Worm (Caenorhabditis elegans) whole organism, L3 larva: ENCODE data around the gene K01B6.4.

Source experiments
- R02D3.7 ChIP-seq: fragments of 150-350 bp; optimal IDR thresholded peaks from 2 replicates; lab custom pipeline; 2014; ENCODE audit warnings: missing biosample characterization, missing genetic modification characterization
- ama-1 ChIP-seq: fragments of 150-350 bp; optimal IDR thresholded peaks from 2 replicates; lab custom pipeline; 2018
- lin-39 ChIP-seq: fragments of 150-350 bp; optimal IDR thresholded peaks from 2 replicates; lab custom pipeline; 2018; ENCODE audit warnings: missing biosample characterization, missing genetic modification reagents, missing genetic modification characterization
- mdl-1 ChIP-seq: fragments of 150-350 bp; optimal IDR thresholded peaks from 2 replicates; lab custom pipeline; 2014; ENCODE audit warnings: missing biosample characterization, missing genetic modification characterization
- nhr-237 ChIP-seq: fragments of 150-350 bp; optimal IDR thresholded peaks from 2 replicates; lab custom pipeline; 2014; ENCODE audit warnings: missing biosample characterization, missing genetic modification characterization
- nhr-28 ChIP-seq: fragments of 150-350 bp; optimal IDR thresholded peaks from 2 replicates; lab custom pipeline; 2014; ENCODE audit warnings: missing biosample characterization, missing genetic modification characterization
- nhr-43 ChIP-seq: sonication (generic microtip); optimal IDR thresholded peaks from 2 replicates; lab custom pipeline; 2016; ENCODE audit warnings: mild to moderate bottlenecking, missing genetic modification characterization, missing compliant biosample characterization; ENCODE audit not compliant: poor library complexity, severe bottlenecking
- nhr-76 ChIP-seq: fragments of 150-350 bp; sonication (generic microtip); optimal IDR thresholded peaks from 5 replicates; lab custom pipeline; 2014; ENCODE audit warnings: missing biosample characterization, missing genetic modification characterization
- nhr-77 ChIP-seq: fragments of 150-350 bp; optimal IDR thresholded peaks from 2 replicates; lab custom pipeline; 2014; ENCODE audit warnings: missing biosample characterization, missing genetic modification characterization
- snpc-4 ChIP-seq: fragments of 150-350 bp; optimal IDR thresholded peaks from 2 replicates; lab custom pipeline; 2014; ENCODE audit warnings: missing biosample characterization, missing genetic modification characterization
- unc-62 ChIP-seq: fragments of 150-350 bp; sonication (generic microtip); optimal IDR thresholded peaks from 4 replicates; lab custom pipeline; 2014; ENCODE audit warnings: missing biosample characterization, missing genetic modification reagents, missing genetic modification characterization
- ztf-11 ChIP-seq: fragments of 150-350 bp; optimal IDR thresholded peaks from 2 replicates; lab custom pipeline; 2014; ENCODE audit warnings: missing biosample characterization, missing genetic modification characterization
- ztf-4 ChIP-seq: fragments of 150-350 bp; optimal IDR thresholded peaks from 2 replicates; lab custom pipeline; 2014; ENCODE audit warnings: missing biosample characterization, missing genetic modification characterization

DNA sequence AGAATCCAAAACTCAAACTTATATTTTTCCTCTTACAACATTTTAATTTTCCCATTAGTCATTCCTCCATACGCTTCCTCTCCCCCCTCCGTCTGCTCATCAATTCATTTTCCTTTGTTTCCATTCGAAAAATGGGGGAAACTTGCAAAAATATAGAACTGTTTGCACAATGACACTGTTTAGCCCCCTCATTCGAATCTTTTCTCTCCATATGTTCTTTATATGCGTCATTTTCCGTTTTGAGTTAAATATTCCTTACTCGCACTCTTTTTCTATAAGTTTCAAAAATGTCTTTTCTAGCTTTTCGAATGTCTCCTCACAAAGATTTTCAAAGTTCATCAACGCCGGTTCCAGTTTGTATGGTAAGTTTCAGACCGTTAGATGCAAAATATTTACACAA, 40.3 kb downstream of the K01B6.4 start, which contains the start of gene M01A8.1:
- TF ChIP-seq ama-1 (lab: Kevin White, UChicago) (no peak), mdl-1 (tag; lab: Kevin White, UChicago) (no peak), unc-62 (GFP tag; lab: Kevin White, UChicago) (no peak), nhr-77 (tag; lab: Kevin White, UChicago) (no peak), R02D3.7 (tag; lab: Kevin White, UChicago) (no peak), ztf-4 (tag; lab: Kevin White, UChicago) (no peak), snpc-4 (tag; lab: Kevin White, UChicago) (no peak), lin-39 (tag; lab: Kevin White, UChicago) (no peak), nhr-28 (tag; lab: Kevin White, UChicago) (no peak), ztf-11 (no peak), nhr-76 (tag; lab: Kevin White, UChicago) (no peak), nhr-237 (tag; lab: Kevin White, UChicago) (no peak), nhr-43 (tag; lab: Kevin White, UChicago) (no peak)
